Fruit fly (Drosophila melanogaster): ENCODE measurements around the gene CG11601.
A peak's percentile ranks its signal among the peaks of the same experiment; 100 is the strongest.

The CG11601 gene

DNA sequence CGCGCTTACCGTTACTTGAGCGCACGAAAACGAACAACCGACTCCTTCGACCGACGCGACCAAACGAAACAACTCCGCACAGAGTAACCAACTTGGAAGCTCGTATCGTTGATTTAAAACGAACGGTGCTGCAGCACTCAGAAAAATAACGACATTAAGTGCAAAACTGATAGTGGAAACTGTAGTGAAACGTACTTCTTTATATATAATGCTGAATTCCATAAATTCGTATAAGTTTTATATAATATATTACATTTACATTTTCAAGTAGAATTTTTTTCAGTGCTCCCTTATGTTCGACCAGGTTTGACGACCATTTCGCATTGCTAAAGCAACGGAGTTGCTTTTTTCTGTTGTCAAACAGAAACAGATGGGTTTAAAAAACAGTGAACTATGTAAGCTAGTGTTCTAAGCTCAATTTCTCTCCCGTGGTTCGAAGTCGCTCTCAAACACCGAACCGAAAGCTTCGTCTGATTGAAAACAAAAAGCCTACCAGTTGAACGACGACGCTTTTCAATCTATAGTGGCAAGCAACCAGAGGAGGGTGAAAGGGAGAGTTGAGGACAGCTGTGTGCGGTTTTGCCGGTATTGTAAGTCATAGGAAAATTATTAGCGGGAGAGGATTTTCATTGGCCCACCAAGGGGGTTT, 15.5 kb downstream of the CG11601 start, which contains the start of gene CG17075 (continued):
- TF ChIP-seq Scr (GFP tag; IDR thresholded peaks at IDR 0.05; ENCODE audit: partially characterized antibody) (no peak), gsb-n (tag; optimal IDR thresholded peaks at IDR 0.05) (peak; percentile 89), gcm2 (GFP tag; optimal IDR thresholded peaks at IDR 0.05) (peak; percentile 74), CG17802 (tag; optimal IDR thresholded peaks at IDR 0.05) (peak; percentile 59), CG4707 (GFP tag; optimal IDR thresholded peaks at IDR 0.05) (peak; percentile 79), amos (GFP tag; IDR thresholded peaks at IDR 0.05; ENCODE audit: partially characterized antibody) (no peak), gfzf (GFP tag; optimal IDR thresholded peaks at IDR 0.05) (no peak), Dll (GFP tag; IDR thresholded peaks at IDR 0.05; ENCODE audit: partially characterized antibody) (no peak), TFAM (GFP tag; optimal IDR thresholded peaks at IDR 0.05) (peak; percentile 72), CG10462 (GFP tag; optimal IDR thresholded peaks at IDR 0.05) (peak; percentile 88), CG14050 (GFP tag; IDR thresholded peaks at IDR 0.05) (peak; percentile 93), CG13287 (GFP tag; IDR thresholded peaks at IDR 0.05; ENCODE audit: partially characterized antibody) (peak; percentile 20; the same call in 1 of the 2 replicates), CG7963 (GFP tag; IDR thresholded peaks at IDR 0.05; ENCODE audit: partially characterized antibody) (no peak), nerfin-1 (tag; optimal IDR thresholded peaks at IDR 0.05) (peak; percentile 71), CG15073 (GFP tag; optimal IDR thresholded peaks at IDR 0.05) (peak; percentile 59), CG34422 (GFP tag; IDR thresholded peaks at IDR 0.05) (peak; percentile 95), sens (GFP tag) (peak; percentile 96), CG8924 (tag; optimal IDR thresholded peaks at IDR 0.05) (peak; percentile 96), Ravus (GFP tag; IDR thresholded peaks at IDR 0.05) (peak; percentile 90), CG14667 (GFP tag; IDR thresholded peaks at IDR 0.05) (peak; percentile 92), CG11456 (GFP tag; IDR thresholded peaks at IDR 0.05) (peak; percentile 97), Awh (GFP tag; IDR thresholded peaks at IDR 0.05) (peak; percentile 90), C15 (GFP tag; IDR thresholded peaks at IDR 0.05) (peak; percentile 95), Ets97D (GFP tag; optimal IDR thresholded peaks at IDR 0.05) (peak; percentile 51), Stat92E (GFP tag; optimal IDR thresholded peaks at IDR 0.05) (peak in 1 of 3 experiments; percentile 16), CG7357 (GFP tag; IDR thresholded peaks at IDR 0.05) (peak; percentile 88), CG12071 (GFP tag; optimal IDR thresholded peaks at IDR 0.05) (peak; percentile 88), grn (GFP tag; optimal IDR thresholded peaks at IDR 0.05) (no peak), CG10321 (GFP tag; IDR thresholded peaks at IDR 0.05) (peak; percentile 78), bbx (GFP tag; IDR thresholded peaks at IDR 0.05; ENCODE audit: partially characterized antibody) (no peak), Hey (tag; optimal IDR thresholded peaks at IDR 0.05) (peak; percentile 62), ssp (GFP tag; IDR thresholded peaks at IDR 0.05) (peak; percentile 85), Dfd (GFP tag; optimal IDR thresholded peaks at IDR 0.05) (no peak), Xbp1 (GFP tag; optimal IDR thresholded peaks at IDR 0.05) (peak; percentile 96), CG13624 (GFP tag; optimal IDR thresholded peaks at IDR 0.05) (peak; percentile 69), CG4820 (GFP tag; optimal IDR thresholded peaks at IDR 0.05) (peak; percentile 89), sim (GFP tag; IDR thresholded peaks at IDR 0.05) (peak; percentile 53; the same call in 1 of the 2 replicates), scrt (GFP tag; optimal IDR thresholded peaks at IDR 0.05) (peak; percentile 92), h (optimal IDR thresholded peaks at IDR 0.05) (no peak), Rfx (GFP tag; IDR thresholded peaks at IDR 0.05) (peak; percentile 98), CG11695 (GFP tag; IDR thresholded peaks at IDR 0.05) (peak; percentile 96), Fer2 (tag; optimal IDR thresholded peaks at IDR 0.05) (peak; percentile 83), kay (GFP tag; optimal IDR thresholded peaks at IDR 0.05) (peak; percentile 86), Pdp1 (GFP tag; optimal IDR thresholded peaks at IDR 0.05) (peak; percentile 85 to 88), CG9932 (GFP tag; IDR thresholded peaks at IDR 0.05) (peak; percentile 96), ash1 (GFP tag; optimal IDR thresholded peaks at IDR 0.05) (no peak), ato (GFP tag; IDR thresholded peaks at IDR 0.05; ENCODE audit: partially characterized antibody) (no peak), CG16813 (GFP tag; IDR thresholded peaks at IDR 0.05; ENCODE audit: partially characterized antibody) (no peak), Asciz (GFP tag; optimal IDR thresholded peaks at IDR 0.05) (peak; percentile 95)

Data from whole organism, embryonic.